Worm (Caenorhabditis elegans): Measurements from ENCODE around the gene twk-43.
A peak's percentile ranks its signal among the peaks of the same experiment; 100 is the strongest.

Gene twk-43

DNA sequence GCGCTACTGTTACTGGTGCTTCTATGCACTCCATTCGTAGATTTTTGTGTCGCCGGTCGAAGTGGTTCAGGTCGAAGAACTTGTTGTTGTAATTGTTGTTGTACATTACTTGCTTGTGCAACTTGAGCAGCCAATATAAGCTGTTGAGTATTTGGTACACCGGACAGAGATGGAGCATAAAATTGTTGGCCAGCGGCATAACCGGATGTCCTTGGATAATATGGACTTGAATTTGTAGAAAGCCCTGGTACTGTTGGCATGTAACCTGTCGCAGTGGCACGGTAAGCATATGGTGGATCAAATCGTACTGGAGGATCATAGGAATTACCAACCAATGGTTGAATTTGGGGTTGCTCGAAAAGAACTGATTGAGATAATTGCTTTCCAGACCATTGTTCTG lies 42.9 kb downstream of the twk-43 start:
- TF ChIP-seq hmbx-1 (tag; optimal IDR thresholded peaks at IDR 0.05) (no peak), hmg-4 (GFP tag; optimal IDR thresholded peaks at IDR 0.05) (no peak), aly-1 (tag; optimal IDR thresholded peaks at IDR 0.05) (no peak), tra-4 (tag; optimal IDR thresholded peaks at IDR 0.05) (no peak), tbx-11 (GFP tag; IDR thresholded peaks at IDR 0.05) (no peak), pes-1 (GFP tag; IDR thresholded peaks at IDR 0.05) (no peak), B0310.2 (tag; optimal IDR thresholded peaks at IDR 0.05) (no peak), scrt-1 (GFP tag; IDR thresholded peaks at IDR 0.05) (no peak), ceh-13 (GFP tag; optimal IDR thresholded peaks at IDR 0.05) (no peak), ceh-36 (tag; optimal IDR thresholded peaks at IDR 0.05) (no peak), F13C5.2 (tag; optimal IDR thresholded peaks at IDR 0.05) (no peak), ama-1 (optimal IDR thresholded peaks at IDR 0.05) (no peak), tbx-37 (GFP tag; conservative IDR thresholded peaks at IDR 0.05) (no peak), sea-1 (GFP tag; conservative IDR thresholded peaks at IDR 0.05) (no peak), ets-7 (tag; optimal IDR thresholded peaks at IDR 0.05) (no peak), hnd-1 (tag; optimal IDR thresholded peaks at IDR 0.05) (no peak), flt-1 (GFP tag; IDR thresholded peaks at IDR 0.05) (no peak)

ce11 chrV:13389454-13389853 lies 43.4 kb downstream of the twk-43 start:
- no peak for TF ChIP-seq tbx-11 (GFP tag; IDR thresholded peaks at IDR 0.05)
- no peak for TF ChIP-seq ama-1 (optimal IDR thresholded peaks at IDR 0.05)
- no peak for TF ChIP-seq tbx-37 (GFP tag; conservative IDR thresholded peaks at IDR 0.05)
- no peak for TF ChIP-seq flt-1 (GFP tag; IDR thresholded peaks at IDR 0.05)
- TF ChIP-seq ceh-36 (tag; optimal IDR thresholded peaks at IDR 0.05): no peak
- no peak for TF ChIP-seq hmg-4 (GFP tag; optimal IDR thresholded peaks at IDR 0.05)
- no peak for TF ChIP-seq sea-1 (GFP tag; conservative IDR thresholded peaks at IDR 0.05)
- TF ChIP-seq pes-1 (GFP tag; IDR thresholded peaks at IDR 0.05): no peak
- TF ChIP-seq aly-1 (tag; optimal IDR thresholded peaks at IDR 0.05): no peak
- no peak for TF ChIP-seq scrt-1 (GFP tag; IDR thresholded peaks at IDR 0.05)
- TF ChIP-seq B0310.2 (tag; optimal IDR thresholded peaks at IDR 0.05): no peak

ce11 chrV:13390936-13391335 lies 44.9 kb downstream of the twk-43 start:
- TF ChIP-seq tbx-11 (GFP tag; IDR thresholded peaks at IDR 0.05) (no peak), aly-1 (tag; optimal IDR thresholded peaks at IDR 0.05) (no peak), hmg-4 (GFP tag; optimal IDR thresholded peaks at IDR 0.05) (no peak), hnd-1 (tag; optimal IDR thresholded peaks at IDR 0.05) (no peak), pes-1 (GFP tag; IDR thresholded peaks at IDR 0.05) (no peak), ama-1 (optimal IDR thresholded peaks at IDR 0.05) (no peak), sea-1 (GFP tag; conservative IDR thresholded peaks at IDR 0.05) (no peak), B0310.2 (tag; optimal IDR thresholded peaks at IDR 0.05) (no peak), ceh-13 (GFP tag; optimal IDR thresholded peaks at IDR 0.05) (no peak), F13C5.2 (tag; optimal IDR thresholded peaks at IDR 0.05) (no peak)

- TF ChIP-seq B0310.2 (tag; optimal IDR thresholded peaks at IDR 0.05) (no peak), tbx-37 (GFP tag; conservative IDR thresholded peaks at IDR 0.05) (peak; percentile 5; the same call in 1 of the 2 replicates), hmg-4 (GFP tag; optimal IDR thresholded peaks at IDR 0.05) (no peak)
Observed at ce11 chrV:13391378-13392258, 45.5 kb downstream of the twk-43 start, which contains the start of gene somi-1. somi-1 (minus strand) TSS chrV:13391395.

- no peak for TF ChIP-seq tbx-37 (GFP tag; conservative IDR thresholded peaks at IDR 0.05)
- TF ChIP-seq B0310.2 (tag; optimal IDR thresholded peaks at IDR 0.05): peak; percentile 13
- no peak for TF ChIP-seq F13C5.2 (tag; optimal IDR thresholded peaks at IDR 0.05)
- peak; percentile 72 for TF ChIP-seq hmg-4 (GFP tag; optimal IDR thresholded peaks at IDR 0.05)
- TF ChIP-seq ama-1 (optimal IDR thresholded peaks at IDR 0.05): no peak
- 0 out of 2 replicates have a peak, but pooled peaks have one; percentile 17 for TF ChIP-seq sea-1 (GFP tag; conservative IDR thresholded peaks at IDR 0.05)
- TF ChIP-seq hnd-1 (tag; optimal IDR thresholded peaks at IDR 0.05): no peak
- TF ChIP-seq tra-4 (tag; optimal IDR thresholded peaks at IDR 0.05): no peak
- peak; percentile 34 for TF ChIP-seq aly-1 (tag; optimal IDR thresholded peaks at IDR 0.05)
Observed at ce11 chrV:13393333-13393803, 47.3 kb downstream of the twk-43 start.

ce11 chrV:13394968-13395367 lies 48.9 kb downstream of the twk-43 start:
- TF ChIP-seq flt-1 (GFP tag; IDR thresholded peaks at IDR 0.05) (no peak), tbx-37 (GFP tag; conservative IDR thresholded peaks at IDR 0.05) (no peak), pes-1 (GFP tag; IDR thresholded peaks at IDR 0.05) (no peak), ceh-13 (GFP tag; optimal IDR thresholded peaks at IDR 0.05) (no peak), ets-7 (tag; optimal IDR thresholded peaks at IDR 0.05) (no peak), F13C5.2 (tag; optimal IDR thresholded peaks at IDR 0.05) (no peak), hmbx-1 (tag; optimal IDR thresholded peaks at IDR 0.05) (no peak), aly-1 (tag; optimal IDR thresholded peaks at IDR 0.05) (no peak), ceh-36 (tag; optimal IDR thresholded peaks at IDR 0.05) (no peak), B0310.2 (tag; optimal IDR thresholded peaks at IDR 0.05) (no peak), tra-4 (tag; optimal IDR thresholded peaks at IDR 0.05) (no peak), hnd-1 (tag; optimal IDR thresholded peaks at IDR 0.05) (no peak), sea-1 (GFP tag; conservative IDR thresholded peaks at IDR 0.05) (no peak), tbx-11 (GFP tag; IDR thresholded peaks at IDR 0.05) (no peak), hmg-4 (GFP tag; optimal IDR thresholded peaks at IDR 0.05) (no peak)

ce11 chrV:13396426-13396825 lies 50.3 kb downstream of the twk-43 start:
- TF ChIP-seq tbx-37 (GFP tag; conservative IDR thresholded peaks at IDR 0.05): peak; percentile 28; the same call in 1 of the 2 replicates
- peak; percentile 59; the same call in 1 of the 2 replicates for TF ChIP-seq flt-1 (GFP tag; IDR thresholded peaks at IDR 0.05)
- peak; percentile 77 for TF ChIP-seq aly-1 (tag; optimal IDR thresholded peaks at IDR 0.05)
- peak; percentile 70; the same call in 1 of the 2 replicates for TF ChIP-seq sea-1 (GFP tag; conservative IDR thresholded peaks at IDR 0.05)
- TF ChIP-seq scrt-1 (GFP tag; IDR thresholded peaks at IDR 0.05): 0 out of 2 replicates have a peak, but pooled peaks have one; percentile 45
- 0 out of 2 replicates have a peak, but pooled peaks have one; percentile 55 for TF ChIP-seq tbx-11 (GFP tag; IDR thresholded peaks at IDR 0.05)
- TF ChIP-seq ama-1 (optimal IDR thresholded peaks at IDR 0.05): no peak
- TF ChIP-seq ceh-36 (tag; optimal IDR thresholded peaks at IDR 0.05): peak; percentile 30
- peak; percentile 9 for TF ChIP-seq ets-7 (tag; optimal IDR thresholded peaks at IDR 0.05)
- no peak for TF ChIP-seq hnd-1 (tag; optimal IDR thresholded peaks at IDR 0.05)
- TF ChIP-seq hmg-4 (GFP tag; optimal IDR thresholded peaks at IDR 0.05): peak; percentile 95
- TF ChIP-seq tra-4 (tag; optimal IDR thresholded peaks at IDR 0.05): no peak
- TF ChIP-seq pes-1 (GFP tag; IDR thresholded peaks at IDR 0.05): 0 out of 2 replicates have a peak, but pooled peaks have one; percentile 46
- peak; percentile 76 for TF ChIP-seq F13C5.2 (tag; optimal IDR thresholded peaks at IDR 0.05)
